Fruit fly (Drosophila melanogaster) Kc167 (cell line): ENCODE measurements around the gene NfI.

Experiments used
- Myc ChIP-seq: fragments of >200 bp; optimal IDR thresholded peaks from 2 replicates; lab custom pipeline; 2017; ENCODE audit warnings: missing external identifiers
- Sin3A ChIP-seq: fragments of >200 bp; optimal IDR thresholded peaks from 2 replicates; lab custom pipeline; 2018; ENCODE audit warnings: missing external identifiers
- h ChIP-seq: fragments of >200 bp; optimal IDR thresholded peaks from 3 replicates; lab custom pipeline; 2018; ENCODE audit warnings: missing external identifiers
- psq ChIP-seq: fragments of >200 bp; optimal IDR thresholded peaks from 2 replicates; lab custom pipeline; 2017; ENCODE audit warnings: missing external identifiers

- TF ChIP-seq h (lab: Kevin White, UChicago) (no peak), psq (lab: Kevin White, UChicago) (no peak), Sin3A (no peak), Myc (lab: Kevin White, UChicago) (no peak)
Measured at dm6 chr4:305697-306096, 29.5 kb upstream of the NfI start.
